Fruit fly (Drosophila melanogaster) whole organism, adult: ENCODE measurements around the gene CG10550.

Source experiments
- CG11617 ChIP-seq: fragments of 200-800 bp; sonication (Bioruptor generic); optimal IDR thresholded peaks from 2 replicates; lab custom pipeline; 2017; ENCODE audit warnings: mild to moderate bottlenecking, missing biosample characterization, missing genetic modification reagents, missing genetic modification characterization
- CG12768 ChIP-seq: fragments of 200-800 bp; sonication (Bioruptor generic); optimal IDR thresholded peaks from 2 replicates; lab custom pipeline; 2017; ENCODE audit warnings: missing biosample characterization, missing genetic modification characterization, mild to moderate bottlenecking, moderate library complexity, missing genetic modification reagents
- CG14711 ChIP-seq: fragments of 200-800 bp; sonication (Bioruptor generic); optimal IDR thresholded peaks from 2 replicates; lab custom pipeline; 2018; ENCODE audit warnings: missing biosample characterization, mild to moderate bottlenecking, missing genetic modification characterization, moderate library complexity
- CG1620 ChIP-seq: fragments of 200-800 bp; sonication (Bioruptor generic); optimal IDR thresholded peaks from 2 replicates; lab custom pipeline; 2016; ENCODE audit warnings: missing biosample characterization, missing genetic modification characterization
- CG33017 ChIP-seq: fragments of 200-800 bp; sonication (Bioruptor generic); optimal IDR thresholded peaks from 2 replicates; lab custom pipeline; 2018; ENCODE audit warnings: missing biosample characterization, mild to moderate bottlenecking, missing genetic modification characterization, moderate library complexity
- CG5204 ChIP-seq: fragments of 200-800 bp; sonication (Bioruptor generic); optimal IDR thresholded peaks from 2 replicates; lab custom pipeline; 2016; ENCODE audit warnings: missing biosample characterization, missing genetic modification characterization
- CG7045 ChIP-seq: fragments of 200-800 bp; sonication (Bioruptor generic); optimal IDR thresholded peaks from 2 replicates; lab custom pipeline; 2017; ENCODE audit warnings: missing biosample characterization, mild to moderate bottlenecking, missing genetic modification characterization
- CG7101 ChIP-seq: fragments of 200-800 bp; sonication (Bioruptor generic); optimal IDR thresholded peaks from 2 replicates; lab custom pipeline; 2018; ENCODE audit warnings: missing biosample characterization, mild to moderate bottlenecking, missing genetic modification characterization, moderate library complexity
- Clk ChIP-seq: fragments of 200-800 bp; sonication (Bioruptor generic); optimal IDR thresholded peaks from 2 replicates; lab custom pipeline; 2017; ENCODE audit warnings: missing biosample characterization, missing genetic modification characterization
- Crg-1 ChIP-seq: fragments of 200-800 bp; sonication (Bioruptor generic); optimal IDR thresholded peaks from 2 replicates; lab custom pipeline; 2016; ENCODE audit warnings: missing biosample characterization, missing genetic modification characterization
- Hr96 ChIP-seq: fragments of 200-800 bp; sonication (Bioruptor generic); optimal IDR thresholded peaks from 2 replicates; lab custom pipeline; 2016; ENCODE audit warnings: missing biosample characterization, missing genetic modification characterization
- Mnt ChIP-seq: fragments of 200-800 bp; sonication (Bioruptor generic); optimal IDR thresholded peaks from 2 replicates; lab custom pipeline; 2016; ENCODE audit warnings: missing biosample characterization, mild to moderate bottlenecking, missing genetic modification characterization
- bab1 ChIP-seq: fragments of 200-800 bp; sonication (Bioruptor generic); optimal IDR thresholded peaks from 3 replicates; lab custom pipeline; 2019; ENCODE audit warnings: missing biosample characterization, mild to moderate bottlenecking, missing genetic modification characterization, moderate library complexity
- cic ChIP-seq: fragments of 200-800 bp; sonication (Bioruptor generic); optimal IDR thresholded peaks from 2 replicates; lab custom pipeline; 2017; ENCODE audit warnings: missing biosample characterization, mild to moderate bottlenecking, missing genetic modification characterization, moderate library complexity
- cnc ChIP-seq, 2 experiments: fragments of >200 bp; optimal IDR thresholded peaks; 2 replicates each; lab custom pipeline; 2017
- kay ChIP-seq: fragments of 200-800 bp; sonication (Bioruptor generic); peaks from one replicate; lab custom pipeline; 2016; ENCODE audit warnings: missing biosample characterization, missing genetic modification characterization, borderline replicate concordance
- ovo ChIP-seq: fragments of 200-800 bp; sonication (Bioruptor generic); optimal IDR thresholded peaks from 2 replicates; lab custom pipeline; 2016; ENCODE audit warnings: missing biosample characterization, missing genetic modification characterization
- pad ChIP-seq: fragments of 200-800 bp; sonication (Bioruptor generic); optimal IDR thresholded peaks from 3 replicates; lab custom pipeline; 2017; ENCODE audit warnings: missing biosample characterization, missing genetic modification characterization, mild to moderate bottlenecking, moderate library complexity, missing genetic modification reagents
- tj ChIP-seq: fragments of 200-800 bp; sonication (Bioruptor generic); optimal IDR thresholded peaks from 3 replicates; lab custom pipeline; 2017; ENCODE audit warnings: missing biosample characterization, mild to moderate bottlenecking, missing genetic modification characterization, moderate library complexity
- toe ChIP-seq: fragments of 200-800 bp; sonication (Bioruptor generic); optimal IDR thresholded peaks from 2 replicates; lab custom pipeline; 2016; ENCODE audit warnings: missing biosample characterization, missing genetic modification characterization

CG10550 gene

dm6 chr3R:25260670-25261069, 47.5 kb downstream of the CG10550 start:
- no peak for TF ChIP-seq CG5204 (GFP tag; lab: Kevin White, UChicago)
- TF ChIP-seq cic (GFP tag; lab: Kevin White, UChicago), result peak; percentile 16

- peak; percentile 98 for TF ChIP-seq Hr96
- peak; percentile 98 for TF ChIP-seq Clk
- peak; percentile 92 for TF ChIP-seq Mnt
- peak; percentile 94 for TF ChIP-seq ovo (GFP tag; lab: Kevin White, UChicago)
- TF ChIP-seq tj (GFP tag; lab: Kevin White, UChicago), result peak; percentile 87
- peak; percentile 98 for TF ChIP-seq bab1
- peak; percentile 99 for TF ChIP-seq CG1620
- TF ChIP-seq cnc (optimal IDR thresholded peaks at IDR 0.05; lab: Kevin White, UChicago), result no peak
- TF ChIP-seq toe, result peak; percentile 99
- no peak for TF ChIP-seq kay (GFP tag; lab: Kevin White, UChicago)
- peak; percentile 98 for TF ChIP-seq CG12768
- peak; percentile 94 for TF ChIP-seq CG14711
- TF ChIP-seq CG11617 (GFP tag; lab: Kevin White, UChicago), result peak; percentile 97
- TF ChIP-seq CG7101 (tag; lab: Kevin White, UChicago), result peak; percentile 98
- TF ChIP-seq cic (GFP tag; lab: Kevin White, UChicago), result peak; percentile 84
- TF ChIP-seq CG5204 (GFP tag; lab: Kevin White, UChicago), result no peak
- TF ChIP-seq CG7045 (GFP tag; lab: Kevin White, UChicago), result peak; percentile 97
- TF ChIP-seq Crg-1 (GFP tag; lab: Kevin White, UChicago), result peak; percentile 98
- peak; percentile 95 for TF ChIP-seq CG33017 (tag; lab: Kevin White, UChicago)
- peak; percentile 89 for TF ChIP-seq pad (GFP tag; lab: Kevin White, UChicago)
Measured at dm6 chr3R:25258628-25259240, 49.5 kb downstream of the CG10550 start, which contains the start of gene CG11857. Gene CG11857, plus strand, starts transcription at chr3R:25258898.
